Fruit fly (Drosophila melanogaster) S2 (cell line): ENCODE measurements around the gene stol.
"Not testable (repeated sequence)": the region's sequence is repeated elsewhere in the genome, so short reads cannot be mapped to it uniquely, and the experiment has no call there.

Experiments
- CG8478 ChIP-seq: fragments of >200 bp; optimal IDR thresholded peaks from 2 replicates; lab custom pipeline; 2018
- CTCF ChIP-seq, 2 experiments: fragments of >200 bp; optimal IDR thresholded peaks; 2 replicates each; lab custom pipeline; 2018

dm6 chr2L:15659374-15659773 lies 58.7 kb downstream of the stol start, which contains the start of gene CG44141:
- TF ChIP-seq CG8478 (lab: Kevin White, UChicago); CTCF (optimal IDR thresholded peaks at IDR 0.05; lab: Kevin White, UChicago): not testable (repeated sequence)
